Worm (Caenorhabditis elegans) whole organism, L3 larva: Measurements from ENCODE around the gene scd-2.

Experiments
- jun-1 ChIP-seq: fragments of 150-350 bp; optimal IDR thresholded peaks from 2 replicates; lab custom pipeline; 2014; ENCODE audit warnings: missing biosample characterization, missing genetic modification reagents, missing genetic modification characterization
- unc-62 ChIP-seq: fragments of 150-350 bp; sonication (generic microtip); optimal IDR thresholded peaks from 4 replicates; lab custom pipeline; 2014; ENCODE audit warnings: missing biosample characterization, missing genetic modification reagents, missing genetic modification characterization
- zag-1 ChIP-seq: fragments of 150-350 bp; optimal IDR thresholded peaks from 2 replicates; lab custom pipeline; 2014; ENCODE audit warnings: missing biosample characterization, missing genetic modification characterization

DNA sequence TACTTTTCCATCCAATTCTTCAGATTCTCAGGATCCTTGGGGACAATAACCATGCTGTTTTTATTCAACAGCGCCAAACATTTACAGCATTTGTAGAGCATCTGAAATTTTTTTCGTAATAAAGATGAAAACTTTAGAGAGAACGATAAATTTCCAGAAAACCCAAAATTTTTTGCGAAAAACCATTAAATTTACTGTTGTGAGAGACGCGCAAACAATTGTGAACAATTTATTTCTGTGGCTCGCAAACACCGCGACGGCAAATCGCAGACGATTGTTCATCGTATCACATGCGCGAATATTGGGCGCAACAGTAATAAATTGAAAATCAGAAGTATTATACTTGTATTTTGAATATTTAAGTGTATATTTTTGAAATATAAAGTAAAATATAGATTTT lies 22.0 kb upstream of the scd-2 start, which contains the start of gene gon-14:
- TF ChIP-seq jun-1 (tag; lab: Kevin White, UChicago), result no peak
- TF ChIP-seq unc-62, result no peak
- TF ChIP-seq zag-1 (tag; lab: Kevin White, UChicago), result no peak
